Fruit fly (Drosophila melanogaster): ENCODE measurements around the gene Larp4B.

The Larp4B gene

DNA sequence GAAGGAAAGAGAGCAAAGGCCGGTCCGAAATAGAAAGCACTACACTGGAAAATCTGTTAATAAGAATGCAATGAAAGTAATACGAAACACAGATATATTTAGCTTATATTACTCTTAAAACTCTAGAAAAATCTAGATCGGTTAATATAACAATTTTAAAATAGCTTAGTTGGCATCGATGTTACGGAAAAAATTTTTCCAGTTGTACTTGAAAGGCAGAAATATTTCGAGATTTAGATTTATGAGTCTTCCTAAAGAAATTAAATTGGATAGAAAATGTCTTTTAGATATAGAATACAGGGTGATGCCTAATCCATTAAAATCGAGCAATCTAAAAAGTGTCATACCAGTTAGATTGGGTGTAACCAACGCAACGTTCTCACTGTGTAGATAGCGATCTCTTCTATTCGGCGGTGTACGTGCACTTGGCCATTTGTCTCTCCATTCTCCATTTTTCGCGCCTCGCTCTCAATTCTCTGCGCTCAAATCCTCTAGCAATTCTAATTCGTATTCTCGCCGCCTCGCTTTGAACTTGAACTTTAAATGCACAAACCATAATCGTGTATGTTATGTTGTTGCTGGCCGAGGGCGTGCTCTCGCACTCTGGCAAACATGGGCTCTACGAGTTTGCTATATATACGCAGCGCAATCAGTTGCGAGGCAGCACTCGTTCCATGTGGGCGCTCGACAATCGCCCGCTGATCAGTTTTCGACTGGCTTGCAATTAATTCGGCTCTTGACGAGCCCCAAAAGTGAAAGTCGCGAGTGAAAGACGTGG, 25.5 kb downstream of the Larp4B start (continued):
- peak; percentile 82; the same call in 1 of the 2 replicates for TF ChIP-seq sob (GFP tag; IDR thresholded peaks at IDR 0.05)
- TF ChIP-seq CG14441 (GFP tag; IDR thresholded peaks at IDR 0.05) = peak; percentile 84
- peak; percentile 10 for TF ChIP-seq fd102C (GFP tag; optimal IDR thresholded peaks at IDR 0.05)
- TF ChIP-seq E2f1 (GFP tag; IDR thresholded peaks at IDR 0.05) = peak; percentile 79; the same call in 1 of the 2 replicates
- peak; percentile 97 for TF ChIP-seq CG13775 (GFP tag; optimal IDR thresholded peaks at IDR 0.05)
- peak; percentile 96 for TF ChIP-seq CG9609 (GFP tag; optimal IDR thresholded peaks at IDR 0.05)
- peak; percentile 92 for TF ChIP-seq CG18476 (GFP tag; optimal IDR thresholded peaks at IDR 0.05)
- TF ChIP-seq NC2α (GFP tag; optimal IDR thresholded peaks at IDR 0.05) = peak; percentile 92
- TF ChIP-seq ATbp (GFP tag; optimal IDR thresholded peaks at IDR 0.05) = peak; percentile 89
- peak; percentile 51; the same call in 1 of the 3 replicates for TF ChIP-seq CG6175 (GFP tag; IDR thresholded peaks at IDR 0.05)
- peak; percentile 97 for TF ChIP-seq Med (GFP tag)
- peak; percentile 94 for TF ChIP-seq Six4 (GFP tag; optimal IDR thresholded peaks at IDR 0.05)
- peak; percentile 85 for TF ChIP-seq HLH3B (GFP tag; IDR thresholded peaks at IDR 0.05)
- TF ChIP-seq CG30020 (tag; optimal IDR thresholded peaks at IDR 0.05) = peak; percentile 83
- TF ChIP-seq disco-r (GFP tag; optimal IDR thresholded peaks at IDR 0.05) = peak; percentile 94
- peak; percentile 94 for TF ChIP-seq PHDP (tag; optimal IDR thresholded peaks at IDR 0.05)
- TF ChIP-seq CG2116 (GFP tag; optimal IDR thresholded peaks at IDR 0.05) = peak; percentile 68
- TF ChIP-seq CG11723 (GFP tag; optimal IDR thresholded peaks at IDR 0.05) = peak; percentile 96
- peak; percentile 45 for TF ChIP-seq ac (GFP tag; optimal IDR thresholded peaks at IDR 0.05)
- peak; percentile 92 for TF ChIP-seq CG2875 (GFP tag; optimal IDR thresholded peaks at IDR 0.05)
- TF ChIP-seq CG13894 (tag; optimal IDR thresholded peaks at IDR 0.05) = peak; percentile 18
- TF ChIP-seq ems (GFP tag; optimal IDR thresholded peaks at IDR 0.05) = peak; percentile 94
- TF ChIP-seq CG10209 (GFP tag; optimal IDR thresholded peaks at IDR 0.05) = peak; percentile 97
- TF ChIP-seq nau (GFP tag; optimal IDR thresholded peaks at IDR 0.05) = peak; percentile 93
- no peak for TF ChIP-seq Doc2 (GFP tag; IDR thresholded peaks at IDR 0.05)
- TF ChIP-seq Elba2 (GFP tag; optimal IDR thresholded peaks at IDR 0.05) = peak; percentile 63
- peak; percentile 96 for TF ChIP-seq slp2 (GFP tag; optimal IDR thresholded peaks at IDR 0.05)
- peak; percentile 96 for TF ChIP-seq lilli (GFP tag; optimal IDR thresholded peaks at IDR 0.05)
- peak; percentile 82 for TF ChIP-seq CG12769 (tag; optimal IDR thresholded peaks at IDR 0.05)
- TF ChIP-seq wdn (GFP tag; IDR thresholded peaks at IDR 0.05) = no peak; the same call in none of the 2 replicates
- TF ChIP-seq CG43689 (GFP tag; IDR thresholded peaks at IDR 0.05) = no peak
- TF ChIP-seq TFAM (GFP tag; optimal IDR thresholded peaks at IDR 0.05) = peak; percentile 71
- peak; percentile 73 to 89 for TF ChIP-seq Trl (optimal IDR thresholded peaks at IDR 0.05)
- peak; percentile 87 for TF ChIP-seq Trl (GFP tag; optimal IDR thresholded peaks at IDR 0.05)
- TF ChIP-seq nerfin-1 (tag; optimal IDR thresholded peaks at IDR 0.05) = peak; percentile 92
- peak; percentile 44; the same call in 1 of the 2 replicates for TF ChIP-seq CG16779 (GFP tag; IDR thresholded peaks at IDR 0.05)
- TF ChIP-seq CG11085 (GFP tag; IDR thresholded peaks at IDR 0.05) = peak; percentile 72; the same call in 1 of the 2 replicates
- TF ChIP-seq CG9876 (GFP tag; optimal IDR thresholded peaks at IDR 0.05) = peak; percentile 93
- peak; percentile 72 for TF ChIP-seq CG32772 (GFP tag; IDR thresholded peaks at IDR 0.05)
- peak; percentile 79 for TF ChIP-seq CG4404 (GFP tag; IDR thresholded peaks at IDR 0.05)
- TF ChIP-seq CG1603 (tag; optimal IDR thresholded peaks at IDR 0.05) = peak; percentile 69
- TF ChIP-seq CG11695 (GFP tag; IDR thresholded peaks at IDR 0.05) = peak; percentile 90
- peak; percentile 76 for TF ChIP-seq CG11456 (GFP tag; IDR thresholded peaks at IDR 0.05)
- peak; percentile 81 for TF ChIP-seq CG5180 (GFP tag; optimal IDR thresholded peaks at IDR 0.05)
- no peak for TF ChIP-seq knrl (GFP tag; IDR thresholded peaks at IDR 0.05; ENCODE audit: partially characterized antibody)
- peak; percentile 86 for TF ChIP-seq oc (tag; optimal IDR thresholded peaks at IDR 0.05)
- TF ChIP-seq CG8359 (GFP tag; optimal IDR thresholded peaks at IDR 0.05; ENCODE audit: borderline replicate concordance) = peak; percentile 86
- peak; percentile 97 for TF ChIP-seq CG10979 (tag; optimal IDR thresholded peaks at IDR 0.05)
- TF ChIP-seq CG33213 (GFP tag; optimal IDR thresholded peaks at IDR 0.05) = peak; percentile 87

All from whole organism, embryonic.